Fruit fly (Drosophila melanogaster) whole organism, prepupa: ENCODE measurements around the gene CG15812.
A peak's percentile ranks its signal among the peaks of the same experiment; 100 is the strongest.

Experiments used
- CG10631 ChIP-seq: fragments of 200-800 bp; sonication (Bioruptor generic); optimal IDR thresholded peaks from 2 replicates; lab custom pipeline; 2016; ENCODE audit warnings: missing biosample characterization, missing genetic modification characterization
- CG10669 ChIP-seq: fragments of 200-800 bp; sonication (Bioruptor generic); optimal IDR thresholded peaks from 3 replicates; lab custom pipeline; 2018; ENCODE audit warnings: missing biosample characterization, mild to moderate bottlenecking, missing genetic modification characterization, moderate library complexity
- CG11762 ChIP-seq: fragments of 200-800 bp; sonication (Bioruptor generic); optimal IDR thresholded peaks from 3 replicates; lab custom pipeline; 2016; ENCODE audit warnings: missing biosample characterization, missing genetic modification characterization; ENCODE audit not compliant: insufficient read depth
- CG16779 ChIP-seq: fragments of 200-800 bp; sonication (Bioruptor generic); optimal IDR thresholded peaks from 3 replicates; lab custom pipeline; 2017; ENCODE audit warnings: missing biosample characterization, mild to moderate bottlenecking, missing genetic modification characterization
- CG3032 ChIP-seq: fragments of 200-800 bp; optimal IDR thresholded peaks from 2 replicates; lab custom pipeline; 2019; ENCODE audit warnings: missing biosample characterization, mild to moderate bottlenecking, missing genetic modification characterization, moderate library complexity
- CG3919 ChIP-seq: fragments of 200-800 bp; sonication (Bioruptor generic); optimal IDR thresholded peaks from 3 replicates; lab custom pipeline; 2016; ENCODE audit warnings: missing biosample characterization, missing genetic modification characterization
- CG6163 ChIP-seq: fragments of 200-800 bp; sonication (Bioruptor generic); IDR thresholded peaks from 3 replicates; pipeline ENCODE4 v1.3.6; 2022; ENCODE audit warnings: missing biosample characterization, missing genetic modification characterization
- CG6792 ChIP-seq: fragments of 200-800 bp; sonication (Bioruptor generic); optimal IDR thresholded peaks from 3 replicates; lab custom pipeline; 2016; ENCODE audit warnings: missing biosample characterization, missing genetic modification characterization
- CG9139 ChIP-seq: fragments of 200-800 bp; sonication (Bioruptor generic); optimal IDR thresholded peaks from 3 replicates; lab custom pipeline; 2017; ENCODE audit warnings: missing biosample characterization, mild to moderate bottlenecking, missing genetic modification characterization
- Eip75B ChIP-seq: fragments of 200-800 bp; sonication (Bioruptor generic); optimal IDR thresholded peaks from 3 replicates; lab custom pipeline; 2016; ENCODE audit warnings: missing biosample characterization, missing genetic modification characterization
- Eip78C ChIP-seq: fragments of 200-800 bp; sonication (Bioruptor generic); peaks from one replicate; lab custom pipeline; 2016; ENCODE audit warnings: missing biosample characterization, missing genetic modification characterization
- Ets21C ChIP-seq: fragments of 200-800 bp; sonication (Bioruptor generic); optimal IDR thresholded peaks from 3 replicates; lab custom pipeline; 2016; ENCODE audit warnings: missing biosample characterization, missing genetic modification characterization
- Ets96B ChIP-seq: fragments of 200-800 bp; optimal IDR thresholded peaks from 2 replicates; lab custom pipeline; 2019; ENCODE audit warnings: missing biosample characterization, mild to moderate bottlenecking, missing genetic modification characterization, moderate library complexity
- Lpt ChIP-seq: fragments of 200-800 bp; sonication (Bioruptor generic); optimal IDR thresholded peaks from 3 replicates; lab custom pipeline; 2016; ENCODE audit warnings: missing biosample characterization, missing genetic modification characterization
- Smox ChIP-seq: fragments of 200-800 bp; sonication (Bioruptor generic); optimal IDR thresholded peaks from 3 replicates; lab custom pipeline; 2016; ENCODE audit warnings: missing biosample characterization, missing genetic modification characterization
- Sox14 ChIP-seq: fragments of 200-800 bp; sonication (Bioruptor generic); optimal IDR thresholded peaks from 3 replicates; lab custom pipeline; 2016; ENCODE audit warnings: missing biosample characterization, missing genetic modification characterization
- achi ChIP-seq: fragments of 200-800 bp; sonication (Bioruptor generic); optimal IDR thresholded peaks from 3 replicates; lab custom pipeline; 2016; ENCODE audit warnings: missing biosample characterization, missing genetic modification characterization
- cyc ChIP-seq: fragments of 200-800 bp; sonication (Bioruptor generic); optimal IDR thresholded peaks from 3 replicates; lab custom pipeline; 2016; ENCODE audit warnings: missing biosample characterization, missing genetic modification characterization
- dsx ChIP-seq: fragments of 200-800 bp; optimal IDR thresholded peaks from 3 replicates; lab custom pipeline; 2019; ENCODE audit warnings: missing biosample characterization, mild to moderate bottlenecking, missing genetic modification characterization, moderate library complexity; ENCODE audit not compliant: poor library complexity, severe bottlenecking
- esn ChIP-seq: fragments of 200-800 bp; sonication (Bioruptor generic); optimal IDR thresholded peaks from 2 replicates; lab custom pipeline; 2016; ENCODE audit warnings: missing biosample characterization, mild to moderate bottlenecking, missing genetic modification characterization, moderate library complexity
- fd85E ChIP-seq: fragments of 200-800 bp; sonication (Bioruptor generic); optimal IDR thresholded peaks from 3 replicates; lab custom pipeline; 2016; ENCODE audit warnings: missing biosample characterization, missing genetic modification characterization
- fkh ChIP-seq: fragments of 200-800 bp; sonication (Bioruptor generic); optimal IDR thresholded peaks from 3 replicates; lab custom pipeline; 2017; ENCODE audit warnings: missing biosample characterization, mild to moderate bottlenecking, missing genetic modification characterization, moderate library complexity
- net ChIP-seq: fragments of 200-800 bp; sonication (Bioruptor generic); optimal IDR thresholded peaks from 3 replicates; lab custom pipeline; 2016; ENCODE audit warnings: missing biosample characterization, missing genetic modification characterization
- salr ChIP-seq, 2 experiments: fragments of 200-800 bp; sonication (Bioruptor generic); optimal IDR thresholded peaks; 3 replicates each; lab custom pipeline; 2016 to 2018; ENCODE audit warnings: missing biosample characterization in 2 of 2, missing genetic modification characterization in 2 of 2, mild to moderate bottlenecking in 1 of 2
- spab ChIP-seq: fragments of 200-800 bp; sonication (Bioruptor generic); optimal IDR thresholded peaks from 2 replicates; lab custom pipeline; 2017; ENCODE audit warnings: missing biosample characterization, mild to moderate bottlenecking, missing genetic modification characterization, missing genetic modification reagents
- ss ChIP-seq, 2 experiments: fragments of 200-800 bp; sonication (Bioruptor generic); optimal IDR thresholded peaks; 2 replicates in 1 of 2; 3 replicates in 1 of 2; lab custom pipeline; 2017 to 2018; ENCODE audit warnings: mild to moderate bottlenecking in 2 of 2, missing biosample characterization in 2 of 2, missing genetic modification characterization in 2 of 2, moderate library complexity in 1 of 2
- svp ChIP-seq: fragments of 200-800 bp; sonication (Bioruptor generic); peaks from one replicate; lab custom pipeline; 2016; ENCODE audit warnings: missing biosample characterization, missing genetic modification characterization
- topi ChIP-seq: fragments of 200-800 bp; sonication (Bioruptor generic); optimal IDR thresholded peaks from 3 replicates; lab custom pipeline; 2016; ENCODE audit warnings: missing biosample characterization, missing genetic modification characterization

The CG15812 gene

dm6 chr3L:3159309-3160194, at the start of gene CG15812, which contains the start of gene ND-30:
Gene CG15812, plus strand, starts transcription at chr3L:3159991.
Gene ND-30, minus strand, starts transcription at chr3L:3159578.
- no peak for TF ChIP-seq fkh (GFP tag; lab: Kevin White, UChicago)
- peak; percentile 21 for TF ChIP-seq cyc (GFP tag; lab: Kevin White, UChicago)
- TF ChIP-seq Ets96B (tag; lab: Kevin White, UChicago): no peak
- TF ChIP-seq net (GFP tag; lab: Kevin White, UChicago): no peak
- peak; percentile 48 for TF ChIP-seq esn (GFP tag; lab: Kevin White, UChicago)
- TF ChIP-seq CG3032 (tag; lab: Kevin White, UChicago): peak; percentile 14
- TF ChIP-seq Lpt: no peak

- no peak for TF ChIP-seq fd85E (GFP tag; lab: Kevin White, UChicago)
- no peak for TF ChIP-seq topi (GFP tag; lab: Kevin White, UChicago)
- no peak for TF ChIP-seq achi (GFP tag; lab: Kevin White, UChicago)
- TF ChIP-seq CG9139: no peak
- TF ChIP-seq Eip75B (GFP tag; lab: Kevin White, UChicago): no peak
- no peak for TF ChIP-seq salr (GFP tag; optimal IDR thresholded peaks at IDR 0.05; lab: Kevin White, UChicago)
- no peak for TF ChIP-seq Sox14 (GFP tag; lab: Kevin White, UChicago)
- TF ChIP-seq Ets21C (GFP tag; lab: Kevin White, UChicago): no peak
- no peak for TF ChIP-seq CG6163 (GFP tag; lab: Robert Waterston, UW)
- no peak for TF ChIP-seq Smox (GFP tag; lab: Kevin White, UChicago)
- no peak for TF ChIP-seq CG3919 (GFP tag; lab: Kevin White, UChicago)
- no peak for TF ChIP-seq spab (GFP tag; lab: Kevin White, UChicago)
Measured at dm6 chr3L:3111127-3111526, 48.7 kb upstream of the CG15812 start, which contains the start of gene CG45066. Gene CG45066, minus strand, starts transcription at chr3L:3111227.

dm6 chr3L:3114367-3114766, 45.4 kb upstream of the CG15812 start, which contains the start of gene CG45067:
Gene CG45067, minus strand, starts transcription at chr3L:3114467.
- TF ChIP-seq topi (GFP tag; lab: Kevin White, UChicago): no peak
- TF ChIP-seq fd85E (GFP tag; lab: Kevin White, UChicago): no peak
- TF ChIP-seq CG6792 (GFP tag; lab: Kevin White, UChicago): no peak
- TF ChIP-seq fkh (GFP tag; lab: Kevin White, UChicago): no peak
- TF ChIP-seq, all 60 proteins: peak for 0

dm6 chr3L:3121769-3122432, 37.9 kb upstream of the CG15812 start:
- TF ChIP-seq CG10669 (GFP tag; lab: Kevin White, UChicago) (no peak), svp (peak; percentile 60), CG11762 (GFP tag; lab: Kevin White, UChicago) (no peak), CG10631 (GFP tag; lab: Kevin White, UChicago) (peak; percentile 13), CG9139 (no peak), spab (GFP tag; lab: Kevin White, UChicago) (no peak), ss (GFP tag; optimal IDR thresholded peaks at IDR 0.05; lab: Kevin White, UChicago) (peak in 1 of 2 experiments; percentile 28)

- TF ChIP-seq Sox14 (GFP tag; lab: Kevin White, UChicago) (peak; percentile 92), svp (peak; percentile 46), Eip78C (GFP tag; lab: Kevin White, UChicago) (peak; percentile 56), CG6163 (GFP tag; lab: Robert Waterston, UW) (no peak), esn (GFP tag; lab: Kevin White, UChicago) (no peak), CG10669 (GFP tag; lab: Kevin White, UChicago) (no peak), CG16779 (no peak), dsx (GFP tag; lab: Kevin White, UChicago) (peak; percentile 38)
Measured at dm6 chr3L:3122688-3123316, 37.0 kb upstream of the CG15812 start.
